Fruit fly (Drosophila melanogaster) whole organism, pupa: Measurements from ENCODE around the gene CG12608.

Experiments
- CG10348 ChIP-seq: fragments of 200-800 bp; sonication (Bioruptor generic); IDR thresholded peaks from 2 replicates; pipeline ENCODE4 v1.3.6; 2022; ENCODE audit warnings: missing biosample characterization, missing genetic modification characterization
- CG12605 ChIP-seq: fragments of 200-800 bp; sonication (Bioruptor generic); IDR thresholded peaks from 2 replicates; pipeline ENCODE4 v1.3.6; 2022; ENCODE audit warnings: missing biosample characterization, missing genetic modification characterization
- CG13204 ChIP-seq: fragments of 200-800 bp; sonication (Bioruptor generic); optimal IDR thresholded peaks from 2 replicates; lab custom pipeline; 2018; ENCODE audit warnings: missing biosample characterization, mild to moderate bottlenecking, missing genetic modification characterization, moderate library complexity
- CG15710 ChIP-seq: fragments of 200-800 bp; sonication (Bioruptor generic); optimal IDR thresholded peaks from 2 replicates; lab custom pipeline; 2018; ENCODE audit warnings: missing biosample characterization, mild to moderate bottlenecking, missing genetic modification characterization, moderate library complexity
- CG32121 ChIP-seq: fragments of 200-800 bp; sonication (Bioruptor generic); IDR thresholded peaks from 2 replicates; pipeline ENCODE4 v1.3.6; 2022; ENCODE audit warnings: missing biosample characterization, missing genetic modification characterization
- CG8301 ChIP-seq: fragments of 200-800 bp; sonication (Bioruptor generic); optimal IDR thresholded peaks from 2 replicates; lab custom pipeline; 2018; ENCODE audit warnings: missing biosample characterization, mild to moderate bottlenecking, missing genetic modification characterization
- CG9948 ChIP-seq: fragments of 200-800 bp; sonication (Bioruptor generic); optimal IDR thresholded peaks from 2 replicates; lab custom pipeline; 2018; ENCODE audit warnings: missing biosample characterization, mild to moderate bottlenecking, missing genetic modification characterization, moderate library complexity
- EcR ChIP-seq: fragments of 200-800 bp; sonication (Bioruptor generic); optimal IDR thresholded peaks from 3 replicates; lab custom pipeline; 2019; ENCODE audit warnings: missing biosample characterization, missing genetic modification characterization, mild to moderate bottlenecking, moderate library complexity, missing genetic modification reagents
- Ets98B ChIP-seq: fragments of 200-800 bp; sonication (Bioruptor generic); IDR thresholded peaks from 2 replicates; pipeline ENCODE4 v1.3.6; 2022; ENCODE audit warnings: missing biosample characterization, missing genetic modification characterization
- Pif1A ChIP-seq: fragments of 200-800 bp; sonication (Bioruptor generic); optimal IDR thresholded peaks from 3 replicates; lab custom pipeline; 2016; ENCODE audit warnings: missing biosample characterization, missing genetic modification characterization
- Pif1B ChIP-seq: fragments of 200-800 bp; sonication (Bioruptor generic); optimal IDR thresholded peaks from 3 replicates; lab custom pipeline; 2016; ENCODE audit warnings: missing biosample characterization, missing genetic modification characterization
- Snoo ChIP-seq: fragments of 200-800 bp; sonication (Bioruptor generic); optimal IDR thresholded peaks from 3 replicates; lab custom pipeline; 2017; ENCODE audit warnings: missing biosample characterization, mild to moderate bottlenecking, missing genetic modification characterization, inconsistent platforms
- fd96Ca ChIP-seq: fragments of 200-800 bp; sonication (Bioruptor generic); IDR thresholded peaks from 3 replicates; pipeline ENCODE4 v1.3.6; 2022; ENCODE audit warnings: missing biosample characterization, missing genetic modification characterization
- gl ChIP-seq: fragments of 200-800 bp; sonication (Bioruptor generic); optimal IDR thresholded peaks from 2 replicates; lab custom pipeline; 2018; ENCODE audit warnings: missing biosample characterization, mild to moderate bottlenecking, missing genetic modification characterization

- TF ChIP-seq CG32121: no peak
- TF ChIP-seq CG9948 (tag; lab: Kevin White, UChicago): no peak
- TF ChIP-seq EcR (GFP tag; lab: Kevin White, UChicago): no peak
- no peak for TF ChIP-seq Pif1A (GFP tag; lab: Kevin White, UChicago)
- TF ChIP-seq fd96Ca (GFP tag; lab: Robert Waterston, UW): no peak
- no peak for TF ChIP-seq Ets98B (GFP tag; lab: Robert Waterston, UW)
- TF ChIP-seq Pif1B (GFP tag; lab: Kevin White, UChicago): no peak
- TF ChIP-seq CG13204 (GFP tag; lab: Kevin White, UChicago): no peak
- TF ChIP-seq Snoo (tag; lab: Kevin White, UChicago): no peak
- no peak for TF ChIP-seq CG8301 (tag; lab: Kevin White, UChicago)
- no peak for TF ChIP-seq CG10348 (GFP tag; lab: Robert Waterston, UW)
- no peak for TF ChIP-seq CG15710 (tag; lab: Kevin White, UChicago)
- no peak for TF ChIP-seq CG12605 (GFP tag; lab: Robert Waterston, UW)
- no peak for TF ChIP-seq gl
These were observed 23.5 kb downstream of the CG12608 start for dm6 chrX:15320973-15321372.
